ENCODE assay signal across 1 fruit fly cellular context in genomic region chr3L:18817264-18817894, dm6.
TF ChIP-seq lines count a peak whose summit lies in the region.

No protein-coding gene starts in this region.

TF ChIP-seq in whole organism, embryonic, 481 proteins besides CTCF, POLR2A, EP300 and RAD21 (continued from another document):
- peak; percentile 70 for TF ChIP-seq rib (GFP tag; IDR thresholded peaks at IDR 0.05; lab: Robert Waterston, UW)
- peak; percentile 19 for TF ChIP-seq cwo (GFP tag; optimal IDR thresholded peaks at IDR 0.05; lab: Kevin White, UChicago)
- no peak for TF ChIP-seq NFAT (GFP tag; IDR thresholded peaks at IDR 0.05; lab: Robert Waterston, UW)
- TF ChIP-seq Nf-YB (GFP tag; optimal IDR thresholded peaks at IDR 0.05; lab: Kevin White, UChicago), result peak; percentile 29
- TF ChIP-seq cg (GFP tag; optimal IDR thresholded peaks at IDR 0.05; lab: Kevin White, UChicago), result peak; percentile 34
- no peak for TF ChIP-seq Adf1 (GFP tag; IDR thresholded peaks at IDR 0.05; lab: Robert Waterston, UW)
- TF ChIP-seq CG8290 (GFP tag; optimal IDR thresholded peaks at IDR 0.05; lab: Kevin White, UChicago), result no peak
- peak in 1 of 2 experiments; percentile 14 for TF ChIP-seq CG8290 (tag; optimal IDR thresholded peaks at IDR 0.05; lab: Kevin White, UChicago)
- TF ChIP-seq oc (tag; optimal IDR thresholded peaks at IDR 0.05; lab: Kevin White, UChicago), result no peak
- peak; percentile 90; the same call in 3 of the 4 replicates for TF ChIP-seq chinmo (GFP tag; IDR thresholded peaks at IDR 0.05; lab: Robert Waterston, UW; ENCODE audit: partially characterized antibody)
- no peak for TF ChIP-seq CG9817 (tag; optimal IDR thresholded peaks at IDR 0.05; lab: Kevin White, UChicago)
- peak; percentile 96 for TF ChIP-seq grn (GFP tag; optimal IDR thresholded peaks at IDR 0.05; lab: Kevin White, UChicago)
- TF ChIP-seq abd-A (tag; optimal IDR thresholded peaks at IDR 0.05; lab: Kevin White, UChicago), result peak; percentile 29
- peak in 1 of 2 experiments; percentile 72 for TF ChIP-seq Hr78 (GFP tag; optimal IDR thresholded peaks at IDR 0.05; lab: Kevin White, UChicago)
- no peak for TF ChIP-seq kah (GFP tag; optimal IDR thresholded peaks at IDR 0.05; lab: Kevin White, UChicago)
- TF ChIP-seq CG11093 (GFP tag; IDR thresholded peaks at IDR 0.05; lab: Robert Waterston, UW), result no peak
- TF ChIP-seq Asciz (GFP tag; optimal IDR thresholded peaks at IDR 0.05; lab: Kevin White, UChicago), result peak; percentile 1
- TF ChIP-seq CG2199 (GFP tag; IDR thresholded peaks at IDR 0.05; lab: Robert Waterston, UW), result 0 out of 3 replicates have a peak, but pooled peaks have one; percentile 58
- no peak for TF ChIP-seq CG4730 (GFP tag; IDR thresholded peaks at IDR 0.05; lab: Robert Waterston, UW)
- TF ChIP-seq crol (GFP tag; IDR thresholded peaks at IDR 0.05; lab: Robert Waterston, UW), result peak; percentile 92
- TF ChIP-seq CG2678 (tag; optimal IDR thresholded peaks at IDR 0.05; lab: Kevin White, UChicago), result peak; percentile 29
- TF ChIP-seq mirr (GFP tag; optimal IDR thresholded peaks at IDR 0.05; lab: Kevin White, UChicago), result peak; percentile 97
- peak; percentile 50 for TF ChIP-seq Vsx1 (GFP tag; optimal IDR thresholded peaks at IDR 0.05; lab: Kevin White, UChicago)
- peak; percentile 89 for TF ChIP-seq gem (tag; optimal IDR thresholded peaks at IDR 0.05; lab: Kevin White, UChicago)
- peak; percentile 87 for TF ChIP-seq CG34376 (GFP tag; optimal IDR thresholded peaks at IDR 0.05; lab: Kevin White, UChicago)
